Fruit fly (Drosophila melanogaster) whole organism, embryonic: ENCODE results near the gene LSm3.
A peak's percentile ranks its signal among the peaks of the same experiment; 100 is the strongest.

Experiments used
- Awh ChIP-seq: fragments of 200-800 bp; sonication (Bioruptor generic); IDR thresholded peaks from 2 replicates; pipeline ENCODE4, ENCODE4 v1.3.6; 2022; ENCODE audit warnings: missing biosample characterization, missing genetic modification characterization
- B-H2 ChIP-seq: fragments of 200-800 bp; sonication (Bioruptor generic); optimal IDR thresholded peaks from 2 replicates; lab custom pipeline; 2018; ENCODE audit warnings: missing biosample characterization, mild to moderate bottlenecking, missing genetic modification characterization
- CG10321 ChIP-seq: fragments of 200-800 bp; sonication (Bioruptor generic); IDR thresholded peaks from 2 replicates; pipeline ENCODE4 v1.3.6; 2022; ENCODE audit warnings: missing biosample characterization, missing genetic modification characterization
- CG10366 ChIP-seq: fragments of 200-800 bp; sonication (Bioruptor generic); IDR thresholded peaks from 2 replicates; pipeline ENCODE4 v1.3.6; 2022; ENCODE audit warnings: missing biosample characterization, missing genetic modification characterization
- CG11456 ChIP-seq: fragments of 200-800 bp; sonication (Bioruptor generic); IDR thresholded peaks from 3 replicates; pipeline ENCODE4 v1.3.6; 2022; ENCODE audit warnings: missing biosample characterization, missing genetic modification characterization
- CG11695 ChIP-seq: fragments of 200-800 bp; sonication (Bioruptor generic); IDR thresholded peaks from 3 replicates; pipeline ENCODE4 v1.3.6; 2022; ENCODE audit warnings: missing biosample characterization, missing genetic modification characterization
- CG11696 ChIP-seq: fragments of 200-800 bp; sonication (Bioruptor generic); IDR thresholded peaks from 2 replicates; pipeline ENCODE4 v1.3.6; 2022; ENCODE audit warnings: missing biosample characterization, missing genetic modification characterization
- CG14667 ChIP-seq: fragments of 200-800 bp; sonication (Bioruptor generic); IDR thresholded peaks from 2 replicates; pipeline ENCODE4 v1.3.6; 2022; ENCODE audit warnings: missing biosample characterization, missing genetic modification characterization
- CG1603 ChIP-seq: fragments of 200-800 bp; sonication (Bioruptor generic); optimal IDR thresholded peaks from 2 replicates; lab custom pipeline; 2019; ENCODE audit warnings: missing biosample characterization, mild to moderate bottlenecking, missing genetic modification characterization, moderate library complexity
- CG17328 ChIP-seq: fragments of 200-800 bp; sonication (Bioruptor generic); IDR thresholded peaks from 2 replicates; pipeline ENCODE4 v1.3.6; 2022; ENCODE audit warnings: missing biosample characterization, missing genetic modification characterization
- CG2120 ChIP-seq: fragments of 200-800 bp; sonication (Bioruptor generic); optimal IDR thresholded peaks from 3 replicates; lab custom pipeline; 2016; ENCODE audit warnings: missing biosample characterization, missing genetic modification characterization
- CG31365 ChIP-seq: fragments of 200-800 bp; sonication (Bioruptor generic); optimal IDR thresholded peaks from 2 replicates; lab custom pipeline; 2018; ENCODE audit warnings: missing biosample characterization, mild to moderate bottlenecking, missing genetic modification characterization
- CG33557 ChIP-seq: fragments of 200-800 bp; sonication (Bioruptor generic); optimal IDR thresholded peaks from 2 replicates; lab custom pipeline; 2019; ENCODE audit warnings: missing biosample characterization, mild to moderate bottlenecking, missing genetic modification characterization, moderate library complexity
- CG6791 ChIP-seq: fragments of 200-800 bp; sonication (Bioruptor generic); IDR thresholded peaks from 3 replicates; pipeline ENCODE4 v1.3.6; 2022; ENCODE audit warnings: missing biosample characterization, missing genetic modification characterization; ENCODE audit not compliant: partially characterized antibody
- CG6813 ChIP-seq: fragments of 200-800 bp; sonication (Bioruptor generic); optimal IDR thresholded peaks from 2 replicates; lab custom pipeline; 2017; ENCODE audit warnings: missing biosample characterization, missing genetic modification characterization, mild to moderate bottlenecking, moderate library complexity, missing genetic modification reagents
- CG8924 ChIP-seq: fragments of 200-800 bp; optimal IDR thresholded peaks from 3 replicates; lab custom pipeline; 2019; ENCODE audit warnings: missing biosample characterization, mild to moderate bottlenecking, missing genetic modification characterization, moderate library complexity
- CG9797 ChIP-seq: fragments of 200-800 bp; sonication (Bioruptor generic); optimal IDR thresholded peaks from 3 replicates; lab custom pipeline; 2018; ENCODE audit warnings: missing biosample characterization, mild to moderate bottlenecking, missing genetic modification characterization
- Dek ChIP-seq: fragments of 200-800 bp; sonication (Bioruptor generic); optimal IDR thresholded peaks from 3 replicates; lab custom pipeline; 2019; ENCODE audit warnings: missing biosample characterization, mild to moderate bottlenecking, missing genetic modification characterization, moderate library complexity
- Doc2 ChIP-seq: fragments of 200-800 bp; sonication (Bioruptor generic); IDR thresholded peaks from 2 replicates; pipeline ENCODE4 v1.3.6; 2022; ENCODE audit warnings: missing biosample characterization, missing genetic modification characterization
- Dref ChIP-seq: fragments of 200-800 bp; sonication (Bioruptor generic); IDR thresholded peaks from 2 replicates; pipeline ENCODE4 v1.3.6; 2022; ENCODE audit warnings: missing biosample characterization, missing genetic modification characterization
- Ets65A ChIP-seq: fragments of 200-800 bp; sonication (Bioruptor generic); peaks from one replicate; lab custom pipeline; 2016; ENCODE audit warnings: missing biosample characterization, missing genetic modification characterization
- Hr3 ChIP-seq: fragments of 200-800 bp; sonication (Bioruptor generic); optimal IDR thresholded peaks from 3 replicates; lab custom pipeline; 2016; ENCODE audit warnings: missing biosample characterization, missing genetic modification characterization
- Hr39 ChIP-seq: fragments of >200 bp; optimal IDR thresholded peaks from 2 replicates; lab custom pipeline; 2017
- Lim3 ChIP-seq: fragments of 200-800 bp; sonication (Bioruptor generic); IDR thresholded peaks from 2 replicates; pipeline ENCODE4 v1.3.6; 2022; ENCODE audit warnings: missing biosample characterization, missing genetic modification characterization
- Max ChIP-seq: fragments of 200-800 bp; sonication (Bioruptor generic); optimal IDR thresholded peaks from 2 replicates; lab custom pipeline; 2016; ENCODE audit warnings: missing biosample characterization, mild to moderate bottlenecking, missing genetic modification characterization
- Med ChIP-seq: fragments of 200-800 bp; sonication (Bioruptor generic); peaks from one replicate; lab custom pipeline; 2016; ENCODE audit warnings: missing biosample characterization, missing genetic modification characterization, mild to moderate bottlenecking, inconsistent platforms, moderate library complexity
- Mrtf ChIP-seq: fragments of 200-800 bp; sonication (Bioruptor generic); IDR thresholded peaks from 3 replicates; pipeline ENCODE4 v1.3.6; 2022; ENCODE audit warnings: missing biosample characterization, missing genetic modification characterization
- Scr ChIP-seq: fragments of 200-800 bp; sonication (Bioruptor generic); IDR thresholded peaks from 2 replicates; pipeline ENCODE4 v1.3.6; 2022; ENCODE audit warnings: missing biosample characterization, missing genetic modification characterization; ENCODE audit not compliant: partially characterized antibody
- Taf1 ChIP-seq: fragments of 200-800 bp; sonication (Bioruptor generic); IDR thresholded peaks from 2 replicates; pipeline ENCODE4 v1.3.6; 2022; ENCODE audit warnings: missing biosample characterization, missing genetic modification characterization
- ap ChIP-seq: fragments of 200-800 bp; sonication (Bioruptor generic); IDR thresholded peaks from 2 replicates; pipeline ENCODE4 v1.3.6; 2022; ENCODE audit warnings: missing biosample characterization, missing genetic modification characterization
- bowl ChIP-seq: fragments of 200-800 bp; sonication (Bioruptor generic); IDR thresholded peaks from 2 replicates; pipeline ENCODE4 v1.3.6; 2022; ENCODE audit warnings: missing biosample characterization, missing genetic modification characterization
- br ChIP-seq: fragments of >200 bp; optimal IDR thresholded peaks from 2 replicates; lab custom pipeline; 2017
- crol ChIP-seq: fragments of 200-800 bp; sonication (Bioruptor generic); IDR thresholded peaks from 2 replicates; pipeline ENCODE4 v1.3.6; 2022; ENCODE audit warnings: missing biosample characterization, missing genetic modification characterization
- crp ChIP-seq, 2 experiments: fragments of 200-800 bp; sonication (Bioruptor generic); optimal IDR thresholded peaks; 2 replicates in 1 of 2; 3 replicates in 1 of 2; lab custom pipeline; 2017; ENCODE audit warnings: missing biosample characterization in 2 of 2, missing genetic modification characterization in 2 of 2, mild to moderate bottlenecking in 1 of 2, moderate library complexity in 1 of 2
- disco-r ChIP-seq: fragments of 200-800 bp; sonication (Bioruptor generic); optimal IDR thresholded peaks from 2 replicates; lab custom pipeline; 2016; ENCODE audit warnings: missing biosample characterization, missing genetic modification characterization
- gsb-n ChIP-seq: fragments of 200-800 bp; sonication (Bioruptor generic); optimal IDR thresholded peaks from 3 replicates; lab custom pipeline; 2018; ENCODE audit warnings: missing biosample characterization, mild to moderate bottlenecking, missing genetic modification characterization
- gt ChIP-seq: fragments of 200-800 bp; sonication (Bioruptor generic); IDR thresholded peaks from 2 replicates; pipeline ENCODE4 v1.3.6; 2022; ENCODE audit warnings: missing biosample characterization, missing genetic modification characterization
- hb ChIP-seq: fragments of 200-800 bp; sonication (Bioruptor generic); IDR thresholded peaks from 3 replicates; pipeline ENCODE4 v1.3.6; 2022; ENCODE audit warnings: missing biosample characterization, missing genetic modification characterization; ENCODE audit not compliant: partially characterized antibody
- hth ChIP-seq: fragments of >200 bp; optimal IDR thresholded peaks from 2 replicates; lab custom pipeline; 2017; ENCODE audit warnings: inconsistent platforms
- kni ChIP-seq: fragments of 200-800 bp; sonication (Bioruptor generic); optimal IDR thresholded peaks from 3 replicates; lab custom pipeline; 2017; ENCODE audit warnings: mild to moderate bottlenecking, missing biosample characterization, missing genetic modification reagents, missing genetic modification characterization
- lab ChIP-seq: fragments of 200-800 bp; sonication (Bioruptor generic); optimal IDR thresholded peaks from 3 replicates; lab custom pipeline; 2017; ENCODE audit warnings: missing biosample characterization, missing genetic modification characterization, mild to moderate bottlenecking, moderate library complexity, missing genetic modification reagents
- maf-S ChIP-seq: fragments of 200-800 bp; sonication (Bioruptor generic); optimal IDR thresholded peaks from 2 replicates; lab custom pipeline; 2016; ENCODE audit warnings: missing biosample characterization, missing genetic modification characterization
- mam ChIP-seq: fragments of 200-800 bp; sonication (Bioruptor generic); optimal IDR thresholded peaks from 3 replicates; lab custom pipeline; 2016; ENCODE audit warnings: missing biosample characterization, missing genetic modification characterization
- mirr ChIP-seq: fragments of 200-800 bp; sonication (Bioruptor generic); optimal IDR thresholded peaks from 3 replicates; lab custom pipeline; 2018; ENCODE audit warnings: missing biosample characterization, mild to moderate bottlenecking, missing genetic modification characterization
- onecut ChIP-seq: fragments of 200-800 bp; sonication (Bioruptor generic); IDR thresholded peaks from 2 replicates; pipeline ENCODE4 v1.3.6; 2022; ENCODE audit warnings: missing biosample characterization, missing genetic modification characterization
- otp ChIP-seq: fragments of 200-800 bp; sonication (Bioruptor generic); IDR thresholded peaks from 3 replicates; pipeline ENCODE4, ENCODE4 v1.3.6; 2022; ENCODE audit warnings: missing biosample characterization, missing genetic modification characterization
- pho ChIP-seq: fragments of 200-800 bp; sonication (Bioruptor generic); optimal IDR thresholded peaks from 2 replicates; lab custom pipeline; 2016; ENCODE audit warnings: missing biosample characterization, missing genetic modification characterization
- pzg ChIP-seq: fragments of 200-800 bp; sonication (Bioruptor generic); optimal IDR thresholded peaks from 3 replicates; lab custom pipeline; 2018; ENCODE audit warnings: missing biosample characterization, mild to moderate bottlenecking, missing genetic modification characterization, moderate library complexity
- sd ChIP-seq: fragments of 200-800 bp; sonication (Bioruptor generic); optimal IDR thresholded peaks from 3 replicates; lab custom pipeline; 2018; ENCODE audit warnings: missing biosample characterization, mild to moderate bottlenecking, missing genetic modification characterization, moderate library complexity

Gene LSm3

dm6 chr3R:23971764-23972163 lies 24.3 kb upstream of the LSm3 start:
- TF ChIP-seq Scr (GFP tag; lab: Robert Waterston, UW) = no peak
- TF ChIP-seq Dek (tag; lab: Kevin White, UChicago) = no peak
- TF ChIP-seq Doc2 (GFP tag; lab: Robert Waterston, UW) = 0 out of 2 replicates have a peak, but pooled peaks have one; percentile 20
- TF ChIP-seq CG6813 = no peak
- TF ChIP-seq CG10321 (GFP tag; lab: Robert Waterston, UW) = peak; percentile 56
- TF ChIP-seq Dref (GFP tag; lab: Robert Waterston, UW) = no peak
- peak; percentile 62; the same call in 1 of the 3 replicates for TF ChIP-seq CG11456
- TF ChIP-seq Med (GFP tag; lab: Kevin White, UChicago) = peak; percentile 56
- TF ChIP-seq CG10366 = no peak
- no peak for TF ChIP-seq CG8924 (tag; lab: Kevin White, UChicago)
- peak; percentile 68 for TF ChIP-seq crol (GFP tag; lab: Robert Waterston, UW)
- no peak for TF ChIP-seq CG11696
- no peak for TF ChIP-seq pho (GFP tag; lab: Kevin White, UChicago)

- TF ChIP-seq ap (GFP tag; lab: Robert Waterston, UW) (no peak), CG14667 (GFP tag; lab: Robert Waterston, UW) (no peak), CG6791 (GFP tag; lab: Robert Waterston, UW) (0 out of 3 replicates have a peak, but pooled peaks have one; percentile 7), gt (GFP tag; lab: Robert Waterston, UW) (no peak), Hr39 (lab: Kevin White, UChicago) (peak; percentile 42), gsb-n (no peak), CG2120 (GFP tag; lab: Kevin White, UChicago) (no peak), hb (GFP tag; lab: Robert Waterston, UW) (peak; percentile 21; the same call in 1 of the 3 replicates)
These were observed 14.4 kb upstream of the LSm3 start for dm6 chr3R:23981645-23982044.

- TF ChIP-seq Mrtf (GFP tag; lab: Robert Waterston, UW) = no peak
- TF ChIP-seq crp (GFP tag; optimal IDR thresholded peaks at IDR 0.05; lab: Kevin White, UChicago) = peak in 1 of 2 experiments; percentile 8
- TF ChIP-seq lab (GFP tag; lab: Kevin White, UChicago) = no peak
- TF ChIP-seq Taf1 (GFP tag; lab: Robert Waterston, UW) = no peak
- TF ChIP-seq Ets65A (GFP tag; lab: Kevin White, UChicago) = peak; percentile 92
- TF ChIP-seq Max (GFP tag; lab: Kevin White, UChicago) = no peak
- no peak for TF ChIP-seq gt (GFP tag; lab: Robert Waterston, UW)
- TF ChIP-seq mirr (GFP tag; lab: Kevin White, UChicago) = no peak
- TF ChIP-seq disco-r (GFP tag; lab: Kevin White, UChicago) = no peak
- peak; percentile 76 for TF ChIP-seq CG1603 (tag; lab: Kevin White, UChicago)
- TF ChIP-seq CG17328 (GFP tag; lab: Robert Waterston, UW) = peak; percentile 39; the same call in 1 of the 2 replicates
- peak; percentile 45 for TF ChIP-seq maf-S
- peak; percentile 74 for TF ChIP-seq mam (GFP tag; lab: Kevin White, UChicago)
- TF ChIP-seq br = no peak
- TF ChIP-seq CG33557 (GFP tag; lab: Kevin White, UChicago) = no peak
- TF ChIP-seq bowl (GFP tag; lab: Robert Waterston, UW) = no peak
- TF ChIP-seq onecut (GFP tag; lab: Robert Waterston, UW) = peak; percentile 56; the same call in 1 of the 2 replicates
- peak; percentile 97 for TF ChIP-seq crol (GFP tag; lab: Robert Waterston, UW)
- TF ChIP-seq CG9797 = peak; percentile 50
- no peak for TF ChIP-seq hth
- no peak for TF ChIP-seq CG31365 (tag; lab: Kevin White, UChicago)
- TF ChIP-seq sd (tag; lab: Kevin White, UChicago) = peak; percentile 100
- TF ChIP-seq Hr3 (GFP tag; lab: Kevin White, UChicago) = peak; percentile 4
- no peak for TF ChIP-seq gsb-n
- no peak for TF ChIP-seq B-H2 (GFP tag; lab: Kevin White, UChicago)
- no peak for TF ChIP-seq kni (GFP tag; lab: Kevin White, UChicago)
- no peak for TF ChIP-seq Lim3 (GFP tag; lab: Robert Waterston, UW)
- peak; percentile 86 for TF ChIP-seq pzg (GFP tag; lab: Kevin White, UChicago)
- TF ChIP-seq CG11695 (GFP tag; lab: Robert Waterston, UW) = no peak
- no peak for TF ChIP-seq Awh (GFP tag; lab: Robert Waterston, UW)
- TF ChIP-seq otp (GFP tag; lab: Robert Waterston, UW) = peak; percentile 50; the same call in 1 of the 3 replicates
These were observed 9.6 kb upstream of the LSm3 start, which contains the start of the genes CG13603 and CG5902 for dm6 chr3R:23986479-23986930. Gene CG13603, minus strand, starts transcription at chr3R:23986569. Gene CG5902, plus strand, starts transcription at chr3R:23986642.
